Worm (Caenorhabditis elegans): ENCODE results near the gene F39G3.2.

DNA sequence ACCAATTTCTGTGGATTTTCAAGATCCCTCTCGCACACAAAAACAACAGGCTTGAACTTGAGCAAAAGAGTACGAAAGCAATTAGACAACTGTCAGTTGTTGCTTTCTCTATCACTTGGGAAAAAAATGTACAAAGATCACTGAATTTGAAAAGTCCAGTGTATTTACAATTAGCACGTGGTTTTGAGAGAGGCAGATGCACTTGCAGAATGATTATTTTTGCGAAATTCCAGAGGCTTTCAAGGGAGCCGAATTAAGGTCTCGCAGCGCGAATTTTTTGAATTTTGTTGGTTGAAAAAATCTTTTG, 44.4 kb upstream of the F39G3.2 start:
- TF ChIP-seq snpc-4 (tag; optimal IDR thresholded peaks at IDR 0.05), result no peak
- no peak for TF ChIP-seq unc-62 (GFP tag; optimal IDR thresholded peaks at IDR 0.05)
- peak; percentile 43 for TF ChIP-seq hlh-1 (tag; optimal IDR thresholded peaks at IDR 0.05)
- no peak for TF ChIP-seq ztf-11 (tag; optimal IDR thresholded peaks at IDR 0.05)
- TF ChIP-seq elt-1 (tag; optimal IDR thresholded peaks at IDR 0.05; ENCODE audit: borderline replicate concordance, insufficient read depth), result no peak
- no peak for TF ChIP-seq pha-4 (tag; optimal IDR thresholded peaks at IDR 0.05)
- no peak for TF ChIP-seq elt-3 (tag; optimal IDR thresholded peaks at IDR 0.05)
- TF ChIP-seq lsy-2 (tag; optimal IDR thresholded peaks at IDR 0.05), result no peak
- no peak for TF ChIP-seq nhr-12 (tag; optimal IDR thresholded peaks at IDR 0.05)
- TF ChIP-seq mab-5 (tag; optimal IDR thresholded peaks at IDR 0.05), result no peak
- TF ChIP-seq ces-1 (GFP tag; optimal IDR thresholded peaks at IDR 0.05), result no peak
- no peak for TF ChIP-seq nhr-76 (tag; optimal IDR thresholded peaks at IDR 0.05)
- TF ChIP-seq nhr-237 (tag; optimal IDR thresholded peaks at IDR 0.05), result no peak
